Worm (Caenorhabditis elegans) whole organism, young adult: ENCODE data around the gene ZK550.6.

Experiments
- B0261.1 ChIP-seq: sonication (generic microtip); optimal IDR thresholded peaks from 2 replicates; lab custom pipeline; 2016; ENCODE audit warnings: mild to moderate bottlenecking, missing genetic modification characterization, moderate library complexity, missing compliant biosample characterization
- F10E7.11 ChIP-seq: sonication (generic microtip); optimal IDR thresholded peaks from 2 replicates; lab custom pipeline; 2017; ENCODE audit warnings: mild to moderate bottlenecking, missing genetic modification characterization, moderate library complexity, missing compliant biosample characterization
- F23B12.7 ChIP-seq: sonication (generic microtip); optimal IDR thresholded peaks from 2 replicates; lab custom pipeline; 2017; ENCODE audit warnings: missing genetic modification characterization, mild to moderate bottlenecking, missing compliant biosample characterization, antibody characterized with exemption, moderate library complexity; ENCODE audit not compliant: insufficient read depth
- F33H1.4 ChIP-seq: fragments of 200-800 bp; sonication (Bioruptor generic); IDR thresholded peaks from 2 replicates; pipeline ENCODE4 v1.3.6; 2022; ENCODE audit warnings: missing genetic modification reagents, missing genetic modification characterization, missing compliant biosample characterization
- F39B2.1 ChIP-seq: fragments of 200-800 bp; sonication (Bioruptor generic); IDR thresholded peaks from 2 replicates; pipeline ENCODE4 v1.3.6; 2022; ENCODE audit warnings: missing genetic modification reagents, missing genetic modification characterization, missing compliant biosample characterization
- F55B11.4 ChIP-seq: sonication (generic microtip); optimal IDR thresholded peaks from 2 replicates; lab custom pipeline; 2016; ENCODE audit warnings: missing compliant biosample characterization, missing genetic modification characterization, borderline replicate concordance; ENCODE audit not compliant: insufficient read depth
- F57A8.1 ChIP-seq: fragments of 200-800 bp; sonication (Bioruptor generic); optimal IDR thresholded peaks from 2 replicates; lab custom pipeline; 2018; ENCODE audit warnings: mild to moderate bottlenecking, missing genetic modification characterization, moderate library complexity, missing compliant biosample characterization
- F57C9.4 ChIP-seq: sonication (generic microtip); optimal IDR thresholded peaks from 2 replicates; lab custom pipeline; 2017; ENCODE audit warnings: mild to moderate bottlenecking, missing genetic modification characterization, missing compliant biosample characterization
- T07F8.4 ChIP-seq: sonication (generic microtip); optimal IDR thresholded peaks from 2 replicates; lab custom pipeline; 2016; ENCODE audit warnings: mild to moderate bottlenecking, missing genetic modification characterization, moderate library complexity, missing compliant biosample characterization
- Y53F4B.3 ChIP-seq: fragments of 200-800 bp; sonication (Bioruptor generic); IDR thresholded peaks from 2 replicates; pipeline ENCODE4 v1.3.6; 2022; ENCODE audit warnings: missing genetic modification reagents, missing genetic modification characterization, missing compliant biosample characterization
- Y67H2A.10 ChIP-seq: fragments of 200-800 bp; sonication (Bioruptor generic); conservative IDR thresholded peaks from 2 replicates; pipeline ENCODE4 v1.3.6; 2022; ENCODE audit warnings: missing genetic modification reagents, missing genetic modification characterization, missing compliant biosample characterization
- ZK185.1 ChIP-seq: sonication (generic microtip); optimal IDR thresholded peaks from 2 replicates; lab custom pipeline; 2016; ENCODE audit warnings: mild to moderate bottlenecking, missing genetic modification characterization, missing compliant biosample characterization; ENCODE audit not compliant: poor library complexity, severe bottlenecking
- ama-1 ChIP-seq, 3 experiments: fragments of 150-350 bp in 1 of 3; sonication (generic microtip) in 2 of 3; optimal IDR thresholded peaks; 2 replicates each; lab custom pipeline; 2014 to 2018; ENCODE audit warnings: missing biosample characterization in 2 of 3, missing genetic modification characterization in 2 of 3, missing genetic modification reagents in 2 of 3
- aptf-2 ChIP-seq: fragments of 200-800 bp; sonication (Bioruptor generic); conservative IDR thresholded peaks from 2 replicates; pipeline ENCODE4 v1.3.6; 2022; ENCODE audit warnings: missing genetic modification reagents, missing genetic modification characterization, missing compliant biosample characterization
- atf-7 ChIP-seq: sonication (generic microtip); optimal IDR thresholded peaks from 2 replicates; lab custom pipeline; 2017; ENCODE audit warnings: mild to moderate bottlenecking, missing genetic modification characterization, missing compliant biosample characterization
- attf-3 ChIP-seq: fragments of 200-800 bp; sonication (Bioruptor generic); conservative IDR thresholded peaks from 2 replicates; pipeline ENCODE4 v1.3.6; 2022; ENCODE audit warnings: missing genetic modification reagents, missing genetic modification characterization, missing compliant biosample characterization
- attf-5 ChIP-seq: fragments of 200-800 bp; sonication (Bioruptor generic); optimal IDR thresholded peaks from 2 replicates; lab custom pipeline; 2018; ENCODE audit warnings: mild to moderate bottlenecking, missing genetic modification characterization, missing compliant biosample characterization
- ccch-3 ChIP-seq: fragments of 200-800 bp; sonication (Bioruptor generic); optimal IDR thresholded peaks from 2 replicates; lab custom pipeline; 2018; ENCODE audit warnings: mild to moderate bottlenecking, missing genetic modification characterization, missing compliant biosample characterization
- ceh-40 ChIP-seq: fragments of 200-800 bp; sonication (Bioruptor generic); IDR thresholded peaks from 2 replicates; pipeline ENCODE4 v1.3.6; 2022; ENCODE audit warnings: missing genetic modification characterization, missing compliant biosample characterization
- ceh-58 ChIP-seq: fragments of 200-800 bp; sonication (Bioruptor generic); IDR thresholded peaks from 2 replicates; pipeline ENCODE4 v1.3.6; 2022; ENCODE audit warnings: missing genetic modification characterization, missing compliant biosample characterization
- egl-44 ChIP-seq: fragments of 200-800 bp; sonication (Bioruptor generic); IDR thresholded peaks from 2 replicates; pipeline ENCODE4 v1.3.6; 2022; ENCODE audit warnings: missing genetic modification reagents, missing genetic modification characterization, missing compliant biosample characterization
- ets-4 ChIP-seq: fragments of 200-800 bp; sonication (Bioruptor generic); optimal IDR thresholded peaks from 2 replicates; lab custom pipeline; 2018; ENCODE audit warnings: mild to moderate bottlenecking, missing genetic modification characterization, missing compliant biosample characterization
- gei-17 ChIP-seq: fragments of 200-800 bp; sonication (Bioruptor generic); optimal IDR thresholded peaks from 2 replicates; lab custom pipeline; 2018; ENCODE audit warnings: mild to moderate bottlenecking, missing genetic modification characterization, missing compliant biosample characterization
- hlh-26 ChIP-seq: fragments of 200-800 bp; sonication (Bioruptor generic); conservative IDR thresholded peaks from 2 replicates; pipeline ENCODE4 v1.3.6; 2022; ENCODE audit warnings: missing genetic modification reagents, missing genetic modification characterization, missing compliant biosample characterization
- hsf-1 ChIP-seq: fragments of 200-800 bp; sonication (Bioruptor generic); IDR thresholded peaks from 2 replicates; pipeline ENCODE4 v1.3.6; 2022; ENCODE audit warnings: missing genetic modification reagents, missing genetic modification characterization, missing compliant biosample characterization
- let-526 ChIP-seq: fragments of 200-800 bp; sonication (Bioruptor generic); IDR thresholded peaks from 2 replicates; pipeline ENCODE4 v1.3.6; 2022; ENCODE audit warnings: missing genetic modification reagents, missing genetic modification characterization, missing compliant biosample characterization
- lin-26 ChIP-seq: fragments of 200-800 bp; sonication (Bioruptor generic); IDR thresholded peaks from 2 replicates; pipeline ENCODE4 v1.3.6; 2022; ENCODE audit warnings: missing genetic modification reagents, missing genetic modification characterization, missing compliant biosample characterization
- lin-35 ChIP-seq, 3 experiments: fragments of 150-350 bp in 2 of 3; sonication (generic microtip) in 1 of 3; optimal IDR thresholded peaks; 2 replicates each; lab custom pipeline; 2014 to 2018; ENCODE audit warnings: missing biosample characterization in 3 of 3, missing genetic modification characterization in 3 of 3, missing genetic modification reagents in 3 of 3
- lin-40 ChIP-seq: sonication (generic microtip); optimal IDR thresholded peaks from 2 replicates; lab custom pipeline; 2016; ENCODE audit warnings: missing genetic modification characterization, mild to moderate bottlenecking, missing compliant biosample characterization, missing genotype, missing genetic modification reagents
- madf-10 ChIP-seq: sonication (generic microtip); optimal IDR thresholded peaks from 2 replicates; lab custom pipeline; 2016; ENCODE audit warnings: mild to moderate bottlenecking, missing genetic modification characterization, missing compliant biosample characterization
- madf-6 ChIP-seq: fragments of 200-800 bp; sonication (Bioruptor generic); IDR thresholded peaks from 2 replicates; pipeline ENCODE4 v1.3.6; 2022; ENCODE audit warnings: missing genetic modification reagents, missing genetic modification characterization, missing compliant biosample characterization
- madf-8 ChIP-seq: fragments of 200-800 bp; sonication (Bioruptor generic); conservative IDR thresholded peaks from 2 replicates; pipeline ENCODE4 v1.3.6; 2022; ENCODE audit warnings: missing genetic modification reagents, missing genetic modification characterization, missing compliant biosample characterization
- mcd-1 ChIP-seq: fragments of 200-800 bp; sonication (Bioruptor generic); IDR thresholded peaks from 2 replicates; pipeline ENCODE4 v1.3.6; 2022; ENCODE audit warnings: missing genetic modification reagents, missing genetic modification characterization, missing compliant biosample characterization
- mel-28 ChIP-seq: sonication (generic microtip); optimal IDR thresholded peaks from 2 replicates; lab custom pipeline; 2016; ENCODE audit warnings: borderline replicate concordance, mild to moderate bottlenecking, missing genetic modification characterization, missing compliant biosample characterization
- nfya-1 ChIP-seq: sonication (generic microtip); optimal IDR thresholded peaks from 2 replicates; lab custom pipeline; 2017; ENCODE audit warnings: antibody characterized with exemption, missing compliant biosample characterization, missing genetic modification characterization, borderline replicate concordance; ENCODE audit not compliant: insufficient read depth
- pha-4 ChIP-seq: fragments of 150-350 bp; sonication (generic microtip); optimal IDR thresholded peaks from 2 replicates; lab custom pipeline; 2014; ENCODE audit warnings: missing biosample characterization, missing genetic modification reagents, missing genetic modification characterization
- rec-8 ChIP-seq, 2 experiments: sonication (generic microtip); optimal IDR thresholded peaks; 2 replicates each; lab custom pipeline; 2016; ENCODE audit warnings: mild to moderate bottlenecking in 2 of 2, missing genetic modification characterization in 2 of 2, missing genetic modification reagents in 2 of 2, missing genotype in 2 of 2, missing biosample characterization in 1 of 2, missing compliant biosample characterization in 1 of 2, moderate library complexity in 1 of 2
- snpc-1.1 ChIP-seq: sonication (generic microtip); optimal IDR thresholded peaks from 2 replicates; lab custom pipeline; 2017; ENCODE audit warnings: missing genetic modification characterization, mild to moderate bottlenecking, missing compliant biosample characterization, antibody characterized with exemption, moderate library complexity, missing genotype, missing genetic modification reagents; ENCODE audit not compliant: insufficient read depth
- tbp1 ChIP-seq: fragments of 200-800 bp; sonication (Bioruptor generic); optimal IDR thresholded peaks from 2 replicates; lab custom pipeline; 2018; ENCODE audit warnings: mild to moderate bottlenecking, missing genetic modification characterization, missing compliant biosample characterization
- unc-130 ChIP-seq: sonication (generic microtip); optimal IDR thresholded peaks from 2 replicates; lab custom pipeline; 2016; ENCODE audit warnings: missing genetic modification reagents, missing genetic modification characterization, missing compliant biosample characterization
- zfh-2 ChIP-seq: fragments of 200-800 bp; sonication (Bioruptor generic); conservative IDR thresholded peaks from 2 replicates; pipeline ENCODE4 v1.3.6; 2022; ENCODE audit warnings: missing genetic modification reagents, missing genetic modification characterization, missing compliant biosample characterization
- ztf-18 ChIP-seq: sonication (generic microtip); optimal IDR thresholded peaks from 2 replicates; lab custom pipeline; 2016; ENCODE audit warnings: missing genotype, mild to moderate bottlenecking, missing genetic modification characterization, missing compliant biosample characterization
- ztf-22 ChIP-seq: fragments of 200-800 bp; sonication (Bioruptor generic); optimal IDR thresholded peaks from 2 replicates; lab custom pipeline; 2018; ENCODE audit warnings: mild to moderate bottlenecking, missing genetic modification characterization, moderate library complexity, missing compliant biosample characterization
- ztf-6 ChIP-seq: fragments of 200-800 bp; sonication (Bioruptor generic); IDR thresholded peaks from 2 replicates; pipeline ENCODE4 v1.3.6; 2022; ENCODE audit warnings: missing genetic modification reagents, missing genetic modification characterization, missing compliant biosample characterization

The ZK550.6 gene

ce11 chrIV:17281060-17282021, 19.1 kb upstream of the ZK550.6 start (continued):
- TF ChIP-seq nfya-1 (tag; lab: Kevin White, UChicago) = no peak
- peak; percentile 64 for TF ChIP-seq ccch-3
- TF ChIP-seq aptf-2 = no peak
- peak; percentile 72 for TF ChIP-seq snpc-1.1 (tag; lab: Kevin White, UChicago)
- peak; percentile 79 for TF ChIP-seq F23B12.7 (tag; lab: Kevin White, UChicago)
- peak; percentile 82 for TF ChIP-seq lin-40 (tag; lab: Kevin White, UChicago)
- TF ChIP-seq F33H1.4 (GFP tag; lab: Robert Waterston, UW) = peak; percentile 6; the same call in 1 of the 2 replicates
- no peak for TF ChIP-seq F57A8.1
- TF ChIP-seq lin-35 (GFP tag; optimal IDR thresholded peaks at IDR 0.05; lab: Kevin White, UChicago) = peak in 2 of 3 experiments; percentile 69 to 70
- TF ChIP-seq Y67H2A.10 (GFP tag; lab: Robert Waterston, UW) = no peak
- peak; percentile 70 for TF ChIP-seq ceh-40 (GFP tag; lab: Robert Waterston, UW)
- TF ChIP-seq zfh-2 (GFP tag; lab: Robert Waterston, UW) = peak; percentile 96
- peak; percentile 58 for TF ChIP-seq unc-130 (GFP tag; lab: Kevin White, UChicago)
- TF ChIP-seq F57C9.4 (tag; lab: Kevin White, UChicago) = peak; percentile 65
- TF ChIP-seq hsf-1 (GFP tag; lab: Robert Waterston, UW) = peak; percentile 91
- TF ChIP-seq mcd-1 (GFP tag; lab: Robert Waterston, UW) = peak; percentile 63
- TF ChIP-seq ets-4 = peak; percentile 1
- peak; percentile 90 for TF ChIP-seq lin-26 (GFP tag; lab: Robert Waterston, UW)
- peak; percentile 76 for TF ChIP-seq madf-6 (GFP tag; lab: Robert Waterston, UW)
- no peak for TF ChIP-seq attf-3 (GFP tag; lab: Robert Waterston, UW)
- peak; percentile 76 for TF ChIP-seq tbp1
- no peak for TF ChIP-seq pha-4 (tag; lab: Kevin White, UChicago)
- peak; percentile 23 for TF ChIP-seq madf-8
- TF ChIP-seq F39B2.1 = peak; percentile 87
- peak; percentile 81 for TF ChIP-seq gei-17 (GFP tag; lab: Kevin White, UChicago)
- TF ChIP-seq ceh-58 = peak; percentile 89; the same call in 1 of the 2 replicates
- 0 out of 2 replicates have a peak, but pooled peaks have one; percentile 13 for TF ChIP-seq let-526 (GFP tag; lab: Robert Waterston, UW)
- TF ChIP-seq ama-1 (optimal IDR thresholded peaks at IDR 0.05; lab: Kevin White, UChicago) = peak; percentile 99
- TF ChIP-seq ama-1 (GFP tag; optimal IDR thresholded peaks at IDR 0.05; lab: Kevin White, UChicago) = peak; percentile 89 to 95
- TF ChIP-seq ZK185.1 = peak; percentile 67
- TF ChIP-seq T07F8.4 = peak; percentile 71
- no peak for TF ChIP-seq F55B11.4 (tag; lab: Kevin White, UChicago)
- peak; percentile 94 for TF ChIP-seq atf-7 (tag; lab: Kevin White, UChicago)
- no peak for TF ChIP-seq hlh-26 (GFP tag; lab: Robert Waterston, UW)
- TF ChIP-seq ztf-6 = peak; percentile 27; the same call in 1 of the 2 replicates
- no peak for TF ChIP-seq rec-8 (tag; optimal IDR thresholded peaks at IDR 0.05; lab: Kevin White, UChicago)
- TF ChIP-seq F10E7.11 (tag; lab: Kevin White, UChicago) = peak; percentile 67
- peak; percentile 56; the same call in 1 of the 2 replicates for TF ChIP-seq egl-44 (GFP tag; lab: Robert Waterston, UW)
- peak; percentile 72 for TF ChIP-seq attf-5 (GFP tag; lab: Kevin White, UChicago)
- TF ChIP-seq ztf-22 (GFP tag; lab: Kevin White, UChicago) = peak; percentile 80
- TF ChIP-seq ztf-18 (tag; lab: Kevin White, UChicago) = peak; percentile 75
- TF ChIP-seq madf-10 = peak; percentile 61
- peak; percentile 49 for TF ChIP-seq mel-28 (tag; lab: Kevin White, UChicago)
- TF ChIP-seq Y53F4B.3 = no peak
- TF ChIP-seq B0261.1 (tag; lab: Kevin White, UChicago) = peak; percentile 27
